Worm (Caenorhabditis elegans): ENCODE measurements around the gene sra-12.

sra-12 gene

DNA sequence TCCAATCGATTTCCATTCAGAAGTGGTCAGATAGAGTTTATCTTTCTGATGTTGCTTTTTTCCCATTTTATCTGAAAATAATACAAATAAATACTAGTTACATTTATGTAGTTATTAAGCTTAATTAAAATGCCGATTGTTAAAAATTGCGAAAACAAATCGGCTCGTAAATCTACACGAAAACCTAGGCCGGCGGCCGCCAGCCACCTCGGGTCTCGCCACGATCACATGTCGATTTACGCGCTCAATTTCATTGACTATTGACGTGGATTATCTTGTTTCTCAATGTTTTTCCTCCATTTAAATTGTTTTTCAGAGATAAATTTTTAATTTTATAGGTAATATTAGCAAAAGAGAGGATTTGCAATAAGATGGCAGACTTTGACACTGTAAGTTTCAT, 31.7 kb downstream of the sra-12 start, which contains the start of the genes cyn-4 and copz-1 (continued):
- TF ChIP-seq unc-130 (tag; optimal IDR thresholded peaks at IDR 0.05) (peak; percentile 89), nhr-237 (tag; optimal IDR thresholded peaks at IDR 0.05) (peak; percentile 40), egl-13 (tag; optimal IDR thresholded peaks at IDR 0.05) (peak; percentile 78), nhr-84 (tag; optimal IDR thresholded peaks at IDR 0.05) (no peak), efl-3 (GFP tag; optimal IDR thresholded peaks at IDR 0.05) (no peak), efl-1 (optimal IDR thresholded peaks at IDR 0.05) (peak; percentile 85 to 87), efl-1 (GFP tag; optimal IDR thresholded peaks at IDR 0.05 in 1 of 2) (peak; percentile 80 to 97), ceh-88 (GFP tag; IDR thresholded peaks at IDR 0.05) (no peak), nhr-77 (tag; optimal IDR thresholded peaks at IDR 0.05) (peak; percentile 60), C34B4.2 (tag; optimal IDR thresholded peaks at IDR 0.05) (no peak), dpl-1 (GFP tag; optimal IDR thresholded peaks at IDR 0.05) (peak; percentile 75 to 85 (median 80)), ama-1 (optimal IDR thresholded peaks at IDR 0.05) (no peak), lsy-2 (tag; optimal IDR thresholded peaks at IDR 0.05) (peak; percentile 93 to 94), zip-4 (GFP tag; optimal IDR thresholded peaks at IDR 0.05) (peak; percentile 53), mab-9 (GFP tag; IDR thresholded peaks at IDR 0.05) (peak; percentile 54; the same call in 1 of the 2 replicates), C04F5.9 (tag; optimal IDR thresholded peaks at IDR 0.05) (peak; percentile 99), fkh-10 (GFP tag; optimal IDR thresholded peaks at IDR 0.05) (no peak), blmp-1 (tag; optimal IDR thresholded peaks at IDR 0.05) (peak; percentile 52), nhr-90 (tag; optimal IDR thresholded peaks at IDR 0.05; ENCODE audit: poor library complexity) (peak; percentile 86), ets-5 (GFP tag; IDR thresholded peaks at IDR 0.05) (no peak), tbx-2 (tag; optimal IDR thresholded peaks at IDR 0.05) (peak; percentile 91), rnt-1 (tag; optimal IDR thresholded peaks at IDR 0.05) (peak; percentile 98), hpl-2 (GFP tag; optimal IDR thresholded peaks at IDR 0.05) (no peak), zag-1 (tag; optimal IDR thresholded peaks at IDR 0.05) (no peak), nhr-28 (tag; optimal IDR thresholded peaks at IDR 0.05) (no peak), tlp-1 (tag; optimal IDR thresholded peaks at IDR 0.05) (no peak), skn-1 (tag; optimal IDR thresholded peaks at IDR 0.05) (peak; percentile 59), dsc-1 (tag; optimal IDR thresholded peaks at IDR 0.05) (peak; percentile 87), sptf-1 (tag; optimal IDR thresholded peaks at IDR 0.05) (no peak), nhr-12 (tag; optimal IDR thresholded peaks at IDR 0.05) (no peak), elt-2 (tag; optimal IDR thresholded peaks at IDR 0.05) (peak; percentile 45), ces-1 (GFP tag; optimal IDR thresholded peaks at IDR 0.05) (no peak), isw-1 (GFP tag; IDR thresholded peaks at IDR 0.05) (peak; percentile 87)

- no peak for TF ChIP-seq dpl-1 (GFP tag; optimal IDR thresholded peaks at IDR 0.05)
- no peak for TF ChIP-seq nhr-19 (GFP tag; conservative IDR thresholded peaks at IDR 0.05)
- no peak for TF ChIP-seq ceh-8 (GFP tag; optimal IDR thresholded peaks at IDR 0.05)
- no peak for TF ChIP-seq alr-1 (tag; optimal IDR thresholded peaks at IDR 0.05; ENCODE audit: borderline replicate concordance)
- TF ChIP-seq tbx-2 (tag; optimal IDR thresholded peaks at IDR 0.05) = no peak
- TF ChIP-seq pqm-1 (tag; optimal IDR thresholded peaks at IDR 0.05) = no peak
- no peak for TF ChIP-seq aly-2 (tag; optimal IDR thresholded peaks at IDR 0.05)
- no peak for TF ChIP-seq C16A3.4 (tag; optimal IDR thresholded peaks at IDR 0.05)
- no peak for TF ChIP-seq pax-3 (tag; optimal IDR thresholded peaks at IDR 0.05)
- TF ChIP-seq elt-2 (tag; optimal IDR thresholded peaks at IDR 0.05) = no peak
- TF ChIP-seq nhr-237 (tag; optimal IDR thresholded peaks at IDR 0.05) = no peak
- no peak for TF ChIP-seq mdl-1 (tag; optimal IDR thresholded peaks at IDR 0.05)
- no peak for TF ChIP-seq lin-39 (tag; optimal IDR thresholded peaks at IDR 0.05)
- no peak for TF ChIP-seq rnt-1 (tag; optimal IDR thresholded peaks at IDR 0.05)
- no peak for TF ChIP-seq skn-1 (tag; optimal IDR thresholded peaks at IDR 0.05)
- no peak for TF ChIP-seq ztf-11 (tag; optimal IDR thresholded peaks at IDR 0.05)
- no peak for TF ChIP-seq hlh-4 (tag; optimal IDR thresholded peaks at IDR 0.05)
- TF ChIP-seq nhr-76 (tag; optimal IDR thresholded peaks at IDR 0.05) = no peak
- no peak for TF ChIP-seq zip-4 (GFP tag; optimal IDR thresholded peaks at IDR 0.05)
- no peak for TF ChIP-seq grh-1 (GFP tag; IDR thresholded peaks at IDR 0.05)
Observed at ce11 chrII:10870698-10871097, 33.6 kb downstream of the sra-12 start.

All from whole organism, L1 larva.